Fruit fly (Drosophila melanogaster): ENCODE data around the gene CG5418.

The CG5418 gene

DNA sequence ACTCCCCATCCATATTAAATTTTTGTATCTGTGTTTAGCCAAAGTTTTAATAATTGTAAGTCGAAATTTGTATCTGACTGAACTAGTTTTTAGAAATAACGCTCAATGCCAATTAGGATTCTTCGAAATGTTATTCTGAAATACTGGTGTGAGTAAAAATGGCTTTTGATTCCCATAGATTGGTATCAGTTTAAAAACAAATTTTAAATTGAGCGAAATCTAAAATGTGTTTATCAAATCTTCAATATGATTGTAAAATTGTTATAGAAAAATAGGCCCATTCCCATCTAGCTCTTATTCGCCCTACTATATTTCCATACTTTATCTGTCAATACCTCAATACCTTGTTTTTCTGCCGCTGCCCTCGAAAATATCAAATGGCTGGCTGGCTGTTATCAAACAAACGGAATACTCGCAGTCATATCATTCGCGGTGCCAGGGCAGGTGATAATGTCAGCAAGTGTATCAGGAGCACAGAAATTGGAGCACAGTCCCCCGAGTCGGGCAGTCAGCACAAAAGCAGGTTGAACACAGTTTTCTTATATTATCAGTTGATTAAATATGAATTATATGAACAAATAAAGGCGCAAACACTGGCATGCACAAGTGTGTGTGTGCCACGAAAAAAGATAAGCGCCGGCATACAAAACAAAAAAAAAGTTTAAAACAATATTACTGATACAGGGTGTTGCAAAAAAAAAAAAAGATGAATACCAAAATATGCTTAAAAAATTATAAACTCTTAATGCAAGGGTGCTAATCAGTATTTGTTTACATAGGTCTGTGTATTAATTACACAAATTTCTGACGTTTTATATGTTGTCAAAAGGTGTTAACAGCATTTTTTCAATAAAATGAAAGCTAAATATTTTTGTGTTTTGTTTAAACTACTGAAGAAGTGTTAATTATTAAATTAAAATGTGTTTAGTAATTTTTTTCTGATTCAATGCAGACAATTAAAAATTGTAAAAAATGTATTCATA, 44.5 kb upstream of the CG5418 start, which contains the start of gene t-cup (continued):
- TF ChIP-seq CkIIα-i1 (GFP tag; IDR thresholded peaks at IDR 0.05), result peak; percentile 44; the same call in 1 of the 2 replicates
- TF ChIP-seq bbx (GFP tag; IDR thresholded peaks at IDR 0.05; ENCODE audit: partially characterized antibody), result peak; percentile 40; the same call in 1 of the 2 replicates
- TF ChIP-seq CG13123 (GFP tag; optimal IDR thresholded peaks at IDR 0.05), result peak; percentile 53
- TF ChIP-seq CG6854 (GFP tag; optimal IDR thresholded peaks at IDR 0.05), result peak; percentile 79
- 0 out of 2 replicates have a peak, but pooled peaks have one; percentile 50 for TF ChIP-seq CG5953 (GFP tag; IDR thresholded peaks at IDR 0.05)
- no peak for TF ChIP-seq CG1832 (GFP tag; optimal IDR thresholded peaks at IDR 0.05)
- TF ChIP-seq sima (GFP tag; optimal IDR thresholded peaks at IDR 0.05), result no peak
- peak; percentile 69 for TF ChIP-seq CG8924 (tag; optimal IDR thresholded peaks at IDR 0.05)
- TF ChIP-seq ssp (GFP tag; IDR thresholded peaks at IDR 0.05), result no peak
- peak; percentile 88 for TF ChIP-seq CG1233 (GFP tag; optimal IDR thresholded peaks at IDR 0.05)
- TF ChIP-seq CG7963 (GFP tag; IDR thresholded peaks at IDR 0.05; ENCODE audit: partially characterized antibody), result no peak
- no peak for TF ChIP-seq disco-r (GFP tag; optimal IDR thresholded peaks at IDR 0.05)
- TF ChIP-seq lov (optimal IDR thresholded peaks at IDR 0.05), result no peak
- 0 out of 3 replicates have a peak, but pooled peaks have one; percentile 32 for TF ChIP-seq lov (GFP tag; IDR thresholded peaks at IDR 0.05)
- TF ChIP-seq dpn (GFP tag; optimal IDR thresholded peaks at IDR 0.05), result peak in 1 of 2 experiments; percentile 61
- peak; percentile 99 for TF ChIP-seq mirr (GFP tag; optimal IDR thresholded peaks at IDR 0.05)
- peak; percentile 77 for TF ChIP-seq CG5180 (GFP tag; optimal IDR thresholded peaks at IDR 0.05)
- TF ChIP-seq ac (GFP tag; optimal IDR thresholded peaks at IDR 0.05), result peak; percentile 33
- TF ChIP-seq prd (optimal IDR thresholded peaks at IDR 0.05), result no peak
- TF ChIP-seq prd (GFP tag; IDR thresholded peaks at IDR 0.05), result 0 out of 3 replicates have a peak, but pooled peaks have one; percentile 9
- TF ChIP-seq jumu (GFP tag; optimal IDR thresholded peaks at IDR 0.05), result peak; percentile 14
- no peak for TF ChIP-seq Mrtf (GFP tag; IDR thresholded peaks at IDR 0.05)
- peak; percentile 72 for TF ChIP-seq YL-1 (GFP tag; optimal IDR thresholded peaks at IDR 0.05)
- TF ChIP-seq CG10147 (GFP tag; optimal IDR thresholded peaks at IDR 0.05), result peak; percentile 9
- peak; percentile 67 for TF ChIP-seq gro (GFP tag; optimal IDR thresholded peaks at IDR 0.05)
- TF ChIP-seq Scr (GFP tag; IDR thresholded peaks at IDR 0.05; ENCODE audit: partially characterized antibody), result no peak
- no peak for TF ChIP-seq CG42726 (GFP tag; IDR thresholded peaks at IDR 0.05; ENCODE audit: partially characterized antibody)
- peak in 1 of 2 experiments; percentile 33 for TF ChIP-seq eve (GFP tag; optimal IDR thresholded peaks at IDR 0.05)
- TF ChIP-seq NfI (GFP tag; optimal IDR thresholded peaks at IDR 0.05), result peak; percentile 58
- TF ChIP-seq B-H1 (GFP tag; IDR thresholded peaks at IDR 0.05), result peak; percentile 49; the same call in 1 of the 3 replicates
- no peak for TF ChIP-seq Gsc (GFP tag; IDR thresholded peaks at IDR 0.05)
- no peak for TF ChIP-seq Trl (optimal IDR thresholded peaks at IDR 0.05)
- TF ChIP-seq Trl (GFP tag; optimal IDR thresholded peaks at IDR 0.05), result peak; percentile 65
- TF ChIP-seq CG1792 (GFP tag; optimal IDR thresholded peaks at IDR 0.05), result peak; percentile 68
- peak; percentile 40 for TF ChIP-seq grau (tag; optimal IDR thresholded peaks at IDR 0.05)
- no peak for TF ChIP-seq pzg (GFP tag; optimal IDR thresholded peaks at IDR 0.05)
- TF ChIP-seq sisA (GFP tag; IDR thresholded peaks at IDR 0.05), result no peak
- peak; percentile 60 for TF ChIP-seq Side (GFP tag; optimal IDR thresholded peaks at IDR 0.05)
- no peak for TF ChIP-seq usp (GFP tag; optimal IDR thresholded peaks at IDR 0.05)
- peak; percentile 66; the same call in 1 of the 2 replicates for TF ChIP-seq stc (GFP tag; IDR thresholded peaks at IDR 0.05)
- TF ChIP-seq mld (GFP tag; IDR thresholded peaks at IDR 0.05; ENCODE audit: partially characterized antibody), result no peak
- no peak for TF ChIP-seq Dip2 (GFP tag; IDR thresholded peaks at IDR 0.05)
- peak; percentile 69 for TF ChIP-seq CG9727 (GFP tag; optimal IDR thresholded peaks at IDR 0.05)
- peak; percentile 30 for TF ChIP-seq CG10979 (tag; optimal IDR thresholded peaks at IDR 0.05)
- TF ChIP-seq CG6175 (GFP tag; IDR thresholded peaks at IDR 0.05), result peak; percentile 9; the same call in 1 of the 3 replicates
- TF ChIP-seq Abd-B (GFP tag; optimal IDR thresholded peaks at IDR 0.05), result no peak
- TF ChIP-seq Nf-YA (GFP tag; IDR thresholded peaks at IDR 0.05), result peak; percentile 75
- TF ChIP-seq Fer2 (tag; optimal IDR thresholded peaks at IDR 0.05), result peak; percentile 38
- no peak for TF ChIP-seq gcm2 (GFP tag; optimal IDR thresholded peaks at IDR 0.05)
